Worm (Caenorhabditis elegans): ENCODE data around the gene D1005.10.

DNA sequence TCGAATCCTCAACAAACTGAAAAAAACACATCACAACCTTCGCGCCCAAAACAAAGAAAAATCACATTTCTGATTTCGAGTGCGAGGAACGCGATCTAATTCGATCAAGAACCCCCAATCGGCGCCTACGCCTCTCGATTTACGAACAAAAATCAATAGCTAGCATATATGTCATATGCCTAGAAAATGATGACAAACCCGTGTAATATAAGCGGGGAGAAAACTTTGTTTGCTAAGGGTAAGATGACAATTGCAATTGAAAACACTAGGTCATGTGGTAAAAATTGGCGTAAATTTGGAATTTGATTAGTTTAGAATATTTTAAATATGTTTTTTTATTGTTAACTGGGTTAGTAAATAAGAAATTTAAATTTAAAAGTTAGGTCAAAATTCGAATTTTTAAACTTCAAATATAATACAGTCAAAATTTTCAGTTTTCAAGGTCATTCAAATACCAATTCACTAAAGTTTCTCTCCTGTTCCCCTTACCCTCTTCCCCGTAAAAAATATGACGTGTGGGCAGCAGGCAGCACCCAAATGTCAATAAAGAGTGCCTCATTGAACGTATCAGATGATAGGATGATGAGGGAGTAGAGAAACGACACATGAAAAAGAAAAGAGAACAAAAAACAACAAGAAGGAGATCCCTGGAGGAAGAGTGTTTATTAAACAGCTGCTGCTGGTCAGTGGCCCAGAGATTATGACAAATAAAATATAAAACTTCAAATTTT is 29.5 kb downstream of the D1005.10 start:
- no peak for TF ChIP-seq fos-1 (tag; optimal IDR thresholded peaks at IDR 0.05)
- TF ChIP-seq snpc-4 (tag; optimal IDR thresholded peaks at IDR 0.05): no peak
- no peak for TF ChIP-seq nhr-77 (tag; optimal IDR thresholded peaks at IDR 0.05)
- TF ChIP-seq aly-2 (tag; optimal IDR thresholded peaks at IDR 0.05): no peak
- TF ChIP-seq nhr-237 (tag; optimal IDR thresholded peaks at IDR 0.05): no peak
- TF ChIP-seq sea-2 (GFP tag; optimal IDR thresholded peaks at IDR 0.05): no peak
- TF ChIP-seq skn-1 (tag; optimal IDR thresholded peaks at IDR 0.05): peak; percentile 91
- TF ChIP-seq unc-62 (GFP tag; optimal IDR thresholded peaks at IDR 0.05): no peak
- peak; percentile 57 for TF ChIP-seq nhr-25 (tag; optimal IDR thresholded peaks at IDR 0.05)
- no peak for TF ChIP-seq nhr-12 (tag; optimal IDR thresholded peaks at IDR 0.05)
- no peak for TF ChIP-seq ama-1 (optimal IDR thresholded peaks at IDR 0.05)
- no peak for TF ChIP-seq R02D3.7 (tag; optimal IDR thresholded peaks at IDR 0.05)
